Worm (Caenorhabditis elegans): ENCODE results near the gene clec-229.

- TF ChIP-seq klf-2 (GFP tag; conservative IDR thresholded peaks at IDR 0.05) (no peak), ztf-29 (GFP tag; IDR thresholded peaks at IDR 0.05) (no peak), flt-1 (GFP tag; IDR thresholded peaks at IDR 0.05) (no peak), ztf-23 (GFP tag; IDR thresholded peaks at IDR 0.05) (no peak), med-1 (GFP tag; optimal IDR thresholded peaks at IDR 0.05; ENCODE audit: insufficient read depth) (no peak), T22C8.4 (GFP tag; IDR thresholded peaks at IDR 0.05) (no peak), ref-1 (GFP tag; conservative IDR thresholded peaks at IDR 0.05) (no peak), cog-1 (tag; optimal IDR thresholded peaks at IDR 0.05) (no peak)
Measured at ce11 chrV:15313529-15313928, 27.8 kb downstream of the clec-229 start.
